Fruit fly (Drosophila melanogaster) whole organism, embryonic: ENCODE data around the gene CG31515.

ENCODE experiments used
- ATbp ChIP-seq: fragments of 200-800 bp; sonication (Bioruptor generic); optimal IDR thresholded peaks from 2 replicates; lab custom pipeline; 2017; ENCODE audit warnings: missing biosample characterization, mild to moderate bottlenecking, missing genetic modification characterization, missing genetic modification reagents
- Aef1 ChIP-seq: fragments of 200-800 bp; sonication (Bioruptor generic); IDR thresholded peaks from 3 replicates; pipeline ENCODE4 v1.3.6; 2022; ENCODE audit warnings: missing biosample characterization, missing genetic modification characterization
- Awh ChIP-seq: fragments of 200-800 bp; sonication (Bioruptor generic); IDR thresholded peaks from 2 replicates; pipeline ENCODE4, ENCODE4 v1.3.6; 2022; ENCODE audit warnings: missing biosample characterization, missing genetic modification characterization
- CG10654 ChIP-seq: fragments of 200-800 bp; sonication (Bioruptor generic); optimal IDR thresholded peaks from 2 replicates; lab custom pipeline; 2016; ENCODE audit warnings: missing biosample characterization, missing genetic modification characterization
- CG11456 ChIP-seq: fragments of 200-800 bp; sonication (Bioruptor generic); IDR thresholded peaks from 3 replicates; pipeline ENCODE4 v1.3.6; 2022; ENCODE audit warnings: missing biosample characterization, missing genetic modification characterization
- CG11504 ChIP-seq: fragments of 200-800 bp; sonication (Bioruptor generic); optimal IDR thresholded peaks from 3 replicates; lab custom pipeline; 2019; ENCODE audit warnings: missing biosample characterization, mild to moderate bottlenecking, missing genetic modification characterization, moderate library complexity
- CG12299 ChIP-seq: fragments of 200-800 bp; sonication (Bioruptor generic); optimal IDR thresholded peaks from 2 replicates; lab custom pipeline; 2018; ENCODE audit warnings: missing biosample characterization, mild to moderate bottlenecking, missing genetic modification characterization
- CG14710 ChIP-seq: fragments of 200-800 bp; sonication (Bioruptor generic); optimal IDR thresholded peaks from 3 replicates; lab custom pipeline; 2019; ENCODE audit warnings: missing biosample characterization, mild to moderate bottlenecking, missing genetic modification characterization, moderate library complexity
- CG16815 ChIP-seq: fragments of 200-800 bp; sonication (Bioruptor generic); optimal IDR thresholded peaks from 3 replicates; lab custom pipeline; 2017; ENCODE audit warnings: missing biosample characterization, mild to moderate bottlenecking, missing genetic modification characterization
- CG18476 ChIP-seq: fragments of 200-800 bp; sonication (Bioruptor generic); optimal IDR thresholded peaks from 2 replicates; lab custom pipeline; 2016; ENCODE audit warnings: missing biosample characterization, mild to moderate bottlenecking, missing genetic modification characterization
- CG2202 ChIP-seq: fragments of 200-800 bp; sonication (Bioruptor generic); optimal IDR thresholded peaks from 2 replicates; lab custom pipeline; 2018; ENCODE audit warnings: missing biosample characterization, mild to moderate bottlenecking, missing genetic modification characterization
- CG30020 ChIP-seq: fragments of 200-800 bp; optimal IDR thresholded peaks from 2 replicates; lab custom pipeline; 2019; ENCODE audit warnings: missing biosample characterization, mild to moderate bottlenecking, missing genetic modification characterization, moderate library complexity
- CG4424 ChIP-seq: fragments of 200-800 bp; sonication (Bioruptor generic); optimal IDR thresholded peaks from 3 replicates; lab custom pipeline; 2016; ENCODE audit warnings: missing biosample characterization, missing genetic modification characterization
- CG5953 ChIP-seq: fragments of 200-800 bp; sonication (Bioruptor generic); IDR thresholded peaks from 2 replicates; pipeline ENCODE4 v1.3.6; 2022; ENCODE audit warnings: missing biosample characterization, missing genetic modification characterization
- CG7271 ChIP-seq: fragments of 200-800 bp; sonication (Bioruptor generic); optimal IDR thresholded peaks from 2 replicates; lab custom pipeline; 2018; ENCODE audit warnings: missing biosample characterization, mild to moderate bottlenecking, missing genetic modification characterization, moderate library complexity
- CG7786 ChIP-seq: fragments of 200-800 bp; sonication (Bioruptor generic); optimal IDR thresholded peaks from 2 replicates; lab custom pipeline; 2016; ENCODE audit warnings: missing biosample characterization, missing genetic modification characterization
- CG8089 ChIP-seq: fragments of 200-800 bp; sonication (Bioruptor generic); optimal IDR thresholded peaks from 3 replicates; lab custom pipeline; 2016; ENCODE audit warnings: missing biosample characterization, missing genetic modification characterization
- CG8924 ChIP-seq: fragments of 200-800 bp; optimal IDR thresholded peaks from 3 replicates; lab custom pipeline; 2019; ENCODE audit warnings: missing biosample characterization, mild to moderate bottlenecking, missing genetic modification characterization, moderate library complexity
- CG9609 ChIP-seq: fragments of 200-800 bp; sonication (Bioruptor generic); optimal IDR thresholded peaks from 3 replicates; lab custom pipeline; 2016; ENCODE audit warnings: missing biosample characterization, missing genetic modification characterization
- CTCF ChIP-seq: fragments of 200-800 bp; sonication (Bioruptor generic); optimal IDR thresholded peaks from 2 replicates; lab custom pipeline; 2017; ENCODE audit warnings: missing biosample characterization, mild to moderate bottlenecking, missing genetic modification characterization, moderate library complexity
- CrebB ChIP-seq: fragments of 200-800 bp; sonication (Bioruptor generic); optimal IDR thresholded peaks from 3 replicates; lab custom pipeline; 2018; ENCODE audit warnings: missing biosample characterization, mild to moderate bottlenecking, missing genetic modification characterization
- D19A ChIP-seq: fragments of 200-800 bp; optimal IDR thresholded peaks from 3 replicates; lab custom pipeline; 2019; ENCODE audit warnings: missing biosample characterization, mild to moderate bottlenecking, missing genetic modification characterization, moderate library complexity
- Drgx ChIP-seq: fragments of 200-800 bp; sonication (Bioruptor generic); IDR thresholded peaks from 2 replicates; pipeline ENCODE4 v1.3.6; 2022; ENCODE audit warnings: missing biosample characterization, missing genetic modification characterization
- E2f2 ChIP-seq: fragments of 200-800 bp; sonication (Bioruptor generic); IDR thresholded peaks from 2 replicates; pipeline ENCODE4 v1.3.6; 2022; ENCODE audit warnings: missing biosample characterization, missing genetic modification characterization
- Fer1 ChIP-seq: fragments of 200-800 bp; sonication (Bioruptor generic); optimal IDR thresholded peaks from 2 replicates; lab custom pipeline; 2017; ENCODE audit warnings: missing biosample characterization, mild to moderate bottlenecking, missing genetic modification characterization
- GATAe ChIP-seq: fragments of 200-800 bp; sonication (Bioruptor generic); conservative IDR thresholded peaks from 2 replicates; pipeline ENCODE4 v1.3.6; 2022; ENCODE audit warnings: missing biosample characterization, missing genetic modification characterization
- HLH3B ChIP-seq: fragments of 200-800 bp; sonication (Bioruptor generic); IDR thresholded peaks from 2 replicates; pipeline ENCODE4 v1.3.6; 2022; ENCODE audit warnings: missing biosample characterization, missing genetic modification characterization
- Hand ChIP-seq: fragments of 200-800 bp; sonication (Bioruptor generic); optimal IDR thresholded peaks from 2 replicates; lab custom pipeline; 2017; ENCODE audit warnings: mild to moderate bottlenecking, missing biosample characterization, missing genetic modification reagents, missing genetic modification characterization
- Hr3 ChIP-seq: fragments of 200-800 bp; sonication (Bioruptor generic); optimal IDR thresholded peaks from 3 replicates; lab custom pipeline; 2016; ENCODE audit warnings: missing biosample characterization, missing genetic modification characterization
- Hr51 ChIP-seq, 2 experiments: fragments of 200-800 bp; sonication (Bioruptor generic); optimal IDR thresholded peaks; 2 replicates in 1 of 2; 3 replicates in 1 of 2; lab custom pipeline; 2016 to 2018; ENCODE audit warnings: missing biosample characterization in 2 of 2, missing genetic modification characterization in 2 of 2, mild to moderate bottlenecking in 1 of 2, moderate library complexity in 1 of 2
- Jarid2 ChIP-seq: fragments of 200-800 bp; sonication (Bioruptor generic); optimal IDR thresholded peaks from 3 replicates; lab custom pipeline; 2017; ENCODE audit warnings: mild to moderate bottlenecking, missing biosample characterization, missing genetic modification reagents, missing genetic modification characterization
- Oaz ChIP-seq: fragments of 200-800 bp; sonication (Bioruptor generic); IDR thresholded peaks from 2 replicates; pipeline ENCODE4 v1.3.6; 2022; ENCODE audit warnings: missing biosample characterization, missing genetic modification characterization
- Sox100B ChIP-seq: fragments of 200-800 bp; sonication (Bioruptor generic); optimal IDR thresholded peaks from 3 replicates; lab custom pipeline; 2018; ENCODE audit warnings: missing biosample characterization, mild to moderate bottlenecking, missing genetic modification characterization
- Ssrp ChIP-seq: fragments of 200-800 bp; sonication (Bioruptor generic); optimal IDR thresholded peaks from 2 replicates; lab custom pipeline; 2018; ENCODE audit warnings: missing biosample characterization, mild to moderate bottlenecking, missing genetic modification characterization, moderate library complexity
- YL-1 ChIP-seq: fragments of 200-800 bp; sonication (Bioruptor generic); optimal IDR thresholded peaks from 3 replicates; lab custom pipeline; 2017; ENCODE audit warnings: missing biosample characterization, mild to moderate bottlenecking, missing genetic modification characterization
- amos ChIP-seq: fragments of 200-800 bp; sonication (Bioruptor generic); IDR thresholded peaks from 2 replicates; pipeline ENCODE4 v1.3.6; 2022; ENCODE audit warnings: missing biosample characterization, missing genetic modification characterization; ENCODE audit not compliant: partially characterized antibody
- ara ChIP-seq: fragments of 200-800 bp; sonication (Bioruptor generic); IDR thresholded peaks from 2 replicates; pipeline ENCODE4 v1.3.6; 2022; ENCODE audit warnings: missing biosample characterization, missing genetic modification characterization
- az2 ChIP-seq: fragments of 200-800 bp; sonication (Bioruptor generic); optimal IDR thresholded peaks from 3 replicates; lab custom pipeline; 2016; ENCODE audit warnings: missing biosample characterization, missing genetic modification characterization
- cas ChIP-seq: fragments of 200-800 bp; sonication (Bioruptor generic); IDR thresholded peaks from 2 replicates; pipeline ENCODE4 v1.3.6; 2022; ENCODE audit warnings: missing biosample characterization, missing genetic modification characterization
- da ChIP-seq: fragments of 200-800 bp; sonication (Bioruptor generic); optimal IDR thresholded peaks from 2 replicates; lab custom pipeline; 2016; ENCODE audit warnings: missing biosample characterization, missing genetic modification characterization
- dmrt99B ChIP-seq: fragments of 200-800 bp; sonication (Bioruptor generic); optimal IDR thresholded peaks from 2 replicates; lab custom pipeline; 2018; ENCODE audit warnings: missing biosample characterization, mild to moderate bottlenecking, missing genetic modification characterization, moderate library complexity
- esg ChIP-seq: fragments of 200-800 bp; sonication (Bioruptor generic); conservative IDR thresholded peaks from 2 replicates; pipeline ENCODE4 v1.3.6; 2022; ENCODE audit warnings: missing biosample characterization, missing genetic modification characterization
- fru ChIP-seq: fragments of >200 bp; optimal IDR thresholded peaks from 2 replicates; lab custom pipeline; 2017
- gsb-n ChIP-seq: fragments of 200-800 bp; sonication (Bioruptor generic); optimal IDR thresholded peaks from 3 replicates; lab custom pipeline; 2018; ENCODE audit warnings: missing biosample characterization, mild to moderate bottlenecking, missing genetic modification characterization
- her ChIP-seq: fragments of 200-800 bp; sonication (Bioruptor generic); optimal IDR thresholded peaks from 2 replicates; lab custom pipeline; 2016; ENCODE audit warnings: missing biosample characterization, missing genetic modification characterization
- nerfin-1 ChIP-seq: fragments of 200-800 bp; sonication (Bioruptor generic); optimal IDR thresholded peaks from 3 replicates; lab custom pipeline; 2019; ENCODE audit warnings: missing biosample characterization, mild to moderate bottlenecking, missing genetic modification characterization, moderate library complexity
- pan ChIP-seq, 4 experiments: fragments of >200 bp in 3 of 4; fragments of 200-800 bp in 1 of 4; sonication (Bioruptor generic) in 1 of 4; optimal IDR thresholded peaks in 3 of 4; IDR thresholded peaks in 1 of 4; 2 replicates each; pipeline versions ENCODE4 v1.3.6 to Lab custom; 2017 to 2022; ENCODE audit warnings: missing biosample characterization in 2 of 4, missing genetic modification characterization in 2 of 4, mixed read lengths in 1 of 4
- shn ChIP-seq: fragments of 200-800 bp; sonication (Bioruptor generic); optimal IDR thresholded peaks from 3 replicates; lab custom pipeline; 2016; ENCODE audit warnings: missing biosample characterization, missing genetic modification characterization
- sob ChIP-seq: fragments of 200-800 bp; sonication (Bioruptor generic); IDR thresholded peaks from 2 replicates; pipeline ENCODE4 v1.3.6; 2022; ENCODE audit warnings: missing biosample characterization, missing genetic modification characterization
- toy ChIP-seq: fragments of 200-800 bp; sonication (Bioruptor generic); IDR thresholded peaks from 2 replicates; pipeline ENCODE4 v1.3.6; 2022; ENCODE audit warnings: missing biosample characterization, missing genetic modification characterization
- trh ChIP-seq: fragments of 200-800 bp; sonication (Bioruptor generic); optimal IDR thresholded peaks from 2 replicates; lab custom pipeline; 2016; ENCODE audit warnings: missing biosample characterization, missing genetic modification characterization
- twi ChIP-seq: fragments of 200-800 bp; optimal IDR thresholded peaks from 2 replicates; lab custom pipeline; 2019; ENCODE audit warnings: missing biosample characterization, mild to moderate bottlenecking, missing genetic modification characterization, moderate library complexity

CG31515 gene

dm6 chr3R:23386907-23387306 is 1.8 kb downstream of the CG31515 start (continued):
- no peak for TF ChIP-seq CrebB
- TF ChIP-seq Fer1 (GFP tag; lab: Kevin White, UChicago), result no peak
- no peak for TF ChIP-seq CG7786 (GFP tag; lab: Kevin White, UChicago)
- TF ChIP-seq CG18476, result no peak
- no peak for TF ChIP-seq twi
- TF ChIP-seq CG5953 (GFP tag; lab: Robert Waterston, UW), result peak; percentile 39; the same call in 1 of the 2 replicates
- peak; percentile 76 for TF ChIP-seq CG11504 (tag; lab: Kevin White, UChicago)
- TF ChIP-seq Drgx (GFP tag; lab: Robert Waterston, UW), result peak; percentile 70
- TF ChIP-seq CTCF (GFP tag; lab: Kevin White, UChicago), result peak; percentile 68
- TF ChIP-seq Aef1 (GFP tag; lab: Robert Waterston, UW), result no peak
- TF ChIP-seq CG11456 (GFP tag; lab: Robert Waterston, UW), result no peak
- TF ChIP-seq sob (GFP tag; lab: Robert Waterston, UW), result 0 out of 2 replicates have a peak, but pooled peaks have one; percentile 22
- TF ChIP-seq Ssrp (tag; lab: Kevin White, UChicago), result peak; percentile 44
- TF ChIP-seq esg (GFP tag; lab: Robert Waterston, UW), result peak; percentile 48; the same call in 1 of the 2 replicates
- peak; percentile 45 for TF ChIP-seq CG14710
- peak; percentile 38 for TF ChIP-seq Hr3 (GFP tag; lab: Kevin White, UChicago)
- peak; percentile 36; the same call in 1 of the 2 replicates for TF ChIP-seq Awh (GFP tag; lab: Robert Waterston, UW)
- TF ChIP-seq CG10654 (GFP tag; lab: Kevin White, UChicago), result peak; percentile 0
- no peak for TF ChIP-seq CG7271 (tag; lab: Kevin White, UChicago)
- TF ChIP-seq CG16815 (GFP tag; lab: Kevin White, UChicago), result no peak
- peak; percentile 76 for TF ChIP-seq dmrt99B (tag; lab: Kevin White, UChicago)
- peak; percentile 32 for TF ChIP-seq CG4424
- TF ChIP-seq Hand, result no peak
- no peak for TF ChIP-seq GATAe
- no peak for TF ChIP-seq shn
- peak; percentile 1 for TF ChIP-seq da (GFP tag; lab: Kevin White, UChicago)
- no peak for TF ChIP-seq YL-1
- peak; percentile 65 for TF ChIP-seq ara (GFP tag; lab: Robert Waterston, UW)
- no peak for TF ChIP-seq her
- TF ChIP-seq Hr51 (GFP tag; optimal IDR thresholded peaks at IDR 0.05; lab: Kevin White, UChicago), result peak in 1 of 2 experiments; percentile 73
- TF ChIP-seq toy (GFP tag; lab: Robert Waterston, UW), result no peak
- TF ChIP-seq E2f2 (GFP tag; lab: Robert Waterston, UW), result peak; percentile 29; the same call in 1 of the 2 replicates
- peak; percentile 58 for TF ChIP-seq ATbp
- no peak for TF ChIP-seq CG2202
- peak; percentile 32 for TF ChIP-seq CG8089 (GFP tag; lab: Kevin White, UChicago)
- TF ChIP-seq D19A, result peak; percentile 46
- TF ChIP-seq Jarid2 (GFP tag; lab: Kevin White, UChicago), result no peak
- peak; percentile 25 for TF ChIP-seq nerfin-1 (tag; lab: Kevin White, UChicago)
- TF ChIP-seq Oaz, result peak; percentile 32; the same call in 1 of the 2 replicates
- TF ChIP-seq pan (optimal IDR thresholded peaks at IDR 0.05; lab: Kevin White, UChicago), result no peak
- TF ChIP-seq pan (GFP tag; optimal IDR thresholded peaks at IDR 0.05 in 1 of 2, IDR thresholded peaks at IDR 0.05 in 1 of 2), result peak in 1 of 2 experiments; percentile 13
- no peak for TF ChIP-seq CG9609 (GFP tag; lab: Kevin White, UChicago)
- TF ChIP-seq Sox100B (GFP tag; lab: Kevin White, UChicago), result peak; percentile 42
- peak; percentile 62 for TF ChIP-seq az2
- TF ChIP-seq gsb-n (tag; lab: Kevin White, UChicago), result peak; percentile 31
- no peak for TF ChIP-seq cas (GFP tag; lab: Robert Waterston, UW)
- TF ChIP-seq trh (GFP tag; lab: Kevin White, UChicago), result no peak
- no peak for TF ChIP-seq CG12299
- TF ChIP-seq CG8924 (tag; lab: Kevin White, UChicago), result peak; percentile 32
- no peak for TF ChIP-seq amos (GFP tag; lab: Robert Waterston, UW)
- TF ChIP-seq fru (lab: Kevin White, UChicago), result no peak
- TF ChIP-seq HLH3B, result no peak
- no peak for TF ChIP-seq CG30020 (tag; lab: Kevin White, UChicago)
